Fruit fly (Drosophila melanogaster) whole organism, embryonic: ENCODE results near the gene GC.

ENCODE experiments used
- CG18619 ChIP-seq: fragments of 200-800 bp; sonication (Bioruptor generic); optimal IDR thresholded peaks from 3 replicates; lab custom pipeline; 2017; ENCODE audit warnings: missing biosample characterization, mild to moderate bottlenecking, missing genetic modification characterization
- CG4360 ChIP-seq: fragments of 200-800 bp; sonication (Bioruptor generic); IDR thresholded peaks from 2 replicates; pipeline ENCODE4 v1.3.6; 2022; ENCODE audit warnings: missing biosample characterization, missing genetic modification characterization
- Deaf1 ChIP-seq: fragments of 200-800 bp; optimal IDR thresholded peaks from 3 replicates; lab custom pipeline; 2019; ENCODE audit warnings: missing biosample characterization, mild to moderate bottlenecking, missing genetic modification characterization, moderate library complexity
- Lpt ChIP-seq: fragments of >200 bp; optimal IDR thresholded peaks from 2 replicates; lab custom pipeline; 2018; ENCODE audit warnings: missing biosample characterization, missing genetic modification characterization
- ap ChIP-seq: fragments of 200-800 bp; sonication (Bioruptor generic); IDR thresholded peaks from 2 replicates; pipeline ENCODE4 v1.3.6; 2022; ENCODE audit warnings: missing biosample characterization, missing genetic modification characterization
- gce ChIP-seq: fragments of 200-800 bp; sonication (Bioruptor generic); IDR thresholded peaks from 3 replicates; pipeline ENCODE4 v1.3.6; 2022; ENCODE audit warnings: missing biosample characterization, missing genetic modification characterization
- otp ChIP-seq: fragments of 200-800 bp; sonication (Bioruptor generic); IDR thresholded peaks from 3 replicates; pipeline ENCODE4, ENCODE4 v1.3.6; 2022; ENCODE audit warnings: missing biosample characterization, missing genetic modification characterization

dm6 chr3L:1592822-1593452 lies 36.2 kb downstream of the GC start:
- TF ChIP-seq otp (GFP tag; lab: Robert Waterston, UW), result no peak
- TF ChIP-seq ap (GFP tag; lab: Robert Waterston, UW), result no peak
- TF ChIP-seq CG18619 (GFP tag; lab: Kevin White, UChicago), result no peak
- no peak for TF ChIP-seq Deaf1 (tag; lab: Kevin White, UChicago)
- no peak for TF ChIP-seq CG4360
- no peak for TF ChIP-seq gce (GFP tag; lab: Robert Waterston, UW)
- no peak for TF ChIP-seq Lpt (GFP tag; lab: Kevin White, UChicago)
